Worm (Caenorhabditis elegans): ENCODE results near the gene C50F4.4.

ce11 chrV:9516280-9516679 lies 20.3 kb upstream of the C50F4.4 start:
- TF ChIP-seq dao-5 (tag; optimal IDR thresholded peaks at IDR 0.05) (no peak), him-1 (tag; optimal IDR thresholded peaks at IDR 0.05) (no peak)
